Worm (Caenorhabditis elegans) whole organism, L2 larva: ENCODE results near the gene T13H5.1.

Source experiments
- C34F6.9 ChIP-seq: fragments of 150-350 bp; optimal IDR thresholded peaks from 2 replicates; lab custom pipeline; 2014; ENCODE audit warnings: missing biosample characterization, missing genetic modification characterization
- F13H6.1 ChIP-seq: sonication (generic microtip); optimal IDR thresholded peaks from 2 replicates; lab custom pipeline; 2016; ENCODE audit warnings: missing genetic modification characterization, missing compliant biosample characterization
- R02D3.7 ChIP-seq: fragments of 150-350 bp; optimal IDR thresholded peaks from 2 replicates; lab custom pipeline; 2014; ENCODE audit warnings: missing biosample characterization, missing genetic modification characterization
- ZK546.5 ChIP-seq: sonication (generic microtip); optimal IDR thresholded peaks from 2 replicates; lab custom pipeline; 2017; ENCODE audit warnings: missing biosample characterization, missing genetic modification characterization
- alr-1 ChIP-seq: fragments of 150-350 bp; optimal IDR thresholded peaks from 2 replicates; lab custom pipeline; 2014; ENCODE audit warnings: missing biosample characterization, missing genetic modification characterization
- aly-2 ChIP-seq: fragments of 150-350 bp; optimal IDR thresholded peaks from 2 replicates; lab custom pipeline; 2014; ENCODE audit warnings: missing biosample characterization, missing genetic modification characterization
- ama-1 ChIP-seq: fragments of 150-350 bp; optimal IDR thresholded peaks from 2 replicates; lab custom pipeline; 2018; ENCODE audit warnings: inconsistent platforms
- blmp-1 ChIP-seq: sonication (generic microtip); optimal IDR thresholded peaks from 2 replicates; lab custom pipeline; 2017; ENCODE audit warnings: missing genetic modification characterization, mild to moderate bottlenecking, missing compliant biosample characterization, antibody characterized with exemption, moderate library complexity; ENCODE audit not compliant: insufficient read depth
- ceh-16 ChIP-seq: fragments of 150-350 bp; optimal IDR thresholded peaks from 2 replicates; lab custom pipeline; 2014; ENCODE audit warnings: missing biosample characterization, missing genetic modification characterization
- ceh-82 ChIP-seq: fragments of 150-350 bp; optimal IDR thresholded peaks from 2 replicates; lab custom pipeline; 2014; ENCODE audit warnings: missing biosample characterization, missing genetic modification characterization
- crh-2 ChIP-seq: sonication (generic microtip); optimal IDR thresholded peaks from 2 replicates; lab custom pipeline; 2017; ENCODE audit warnings: missing biosample characterization, missing genetic modification characterization
- egl-27 ChIP-seq: sonication (generic microtip); optimal IDR thresholded peaks from 3 replicates; lab custom pipeline; 2017; ENCODE audit warnings: missing biosample characterization, missing genetic modification reagents, missing genetic modification characterization
- elt-1 ChIP-seq: fragments of 150-350 bp; optimal IDR thresholded peaks from 2 replicates; lab custom pipeline; 2014; ENCODE audit warnings: missing biosample characterization, missing genetic modification characterization
- elt-3 ChIP-seq: sonication (generic microtip); optimal IDR thresholded peaks from 2 replicates; lab custom pipeline; 2017; ENCODE audit warnings: missing biosample characterization, missing genetic modification characterization
- fos-1 ChIP-seq: fragments of 150-350 bp; optimal IDR thresholded peaks from 2 replicates; lab custom pipeline; 2014; ENCODE audit warnings: missing biosample characterization, missing genetic modification characterization
- gmeb-1 ChIP-seq: fragments of 150-350 bp; optimal IDR thresholded peaks from 2 replicates; lab custom pipeline; 2014; ENCODE audit warnings: missing biosample characterization, missing genetic modification characterization
- lin-11 ChIP-seq: fragments of 150-350 bp; sonication (generic microtip); optimal IDR thresholded peaks from 2 replicates; lab custom pipeline; 2014; ENCODE audit warnings: missing biosample characterization, missing genetic modification characterization, inconsistent platforms, mixed read lengths
- lin-13 ChIP-seq: fragments of 150-350 bp; optimal IDR thresholded peaks from 2 replicates; lab custom pipeline; 2014; ENCODE audit warnings: missing biosample characterization, missing genetic modification reagents, missing genetic modification characterization
- lin-39 ChIP-seq: fragments of 150-350 bp; optimal IDR thresholded peaks from 2 replicates; lab custom pipeline; 2014; ENCODE audit warnings: missing biosample characterization, missing genetic modification reagents, missing genetic modification characterization
- lsy-2 ChIP-seq, 2 experiments: fragments of 150-350 bp in 1 of 2; sonication (generic microtip) in 1 of 2; optimal IDR thresholded peaks; 2 replicates each; lab custom pipeline; 2014 to 2017; ENCODE audit warnings: missing biosample characterization in 2 of 2, missing genetic modification characterization in 2 of 2
- mdl-1 ChIP-seq, 2 experiments: fragments of 150-350 bp in 1 of 2; sonication (generic microtip) in 1 of 2; optimal IDR thresholded peaks; 2 replicates each; lab custom pipeline; 2017; ENCODE audit warnings: missing biosample characterization in 2 of 2, missing genetic modification characterization in 2 of 2
- nhr-11 ChIP-seq: fragments of 150-350 bp; optimal IDR thresholded peaks from 2 replicates; lab custom pipeline; 2014; ENCODE audit warnings: missing biosample characterization, missing genetic modification characterization
- nhr-129 ChIP-seq: fragments of 150-350 bp; optimal IDR thresholded peaks from 2 replicates; lab custom pipeline; 2014; ENCODE audit warnings: missing biosample characterization, missing genetic modification characterization
- nhr-21 ChIP-seq: fragments of 150-350 bp; optimal IDR thresholded peaks from 2 replicates; lab custom pipeline; 2014; ENCODE audit warnings: missing biosample characterization, missing genetic modification characterization
- nhr-237 ChIP-seq: fragments of 150-350 bp; optimal IDR thresholded peaks from 2 replicates; lab custom pipeline; 2014; ENCODE audit warnings: missing biosample characterization, missing genetic modification characterization
- nhr-25 ChIP-seq: fragments of 150-350 bp; sonication (generic microtip); optimal IDR thresholded peaks from 3 replicates; lab custom pipeline; 2014; ENCODE audit warnings: missing biosample characterization, missing genetic modification characterization
- nhr-6 ChIP-seq: fragments of 150-350 bp; optimal IDR thresholded peaks from 2 replicates; lab custom pipeline; 2014; ENCODE audit warnings: missing biosample characterization, missing genetic modification characterization
- nhr-77 ChIP-seq: fragments of 150-350 bp; optimal IDR thresholded peaks from 2 replicates; lab custom pipeline; 2014; ENCODE audit warnings: missing biosample characterization, missing genetic modification characterization
- sem-4 ChIP-seq: fragments of 150-350 bp; optimal IDR thresholded peaks from 2 replicates; lab custom pipeline; 2014; ENCODE audit warnings: missing biosample characterization, missing genetic modification reagents, missing genetic modification characterization
- skn-1 ChIP-seq: sonication (generic microtip); optimal IDR thresholded peaks from 2 replicates; lab custom pipeline; 2017; ENCODE audit warnings: missing biosample characterization, missing genetic modification characterization
- sma-3 ChIP-seq: sonication (generic microtip); optimal IDR thresholded peaks from 2 replicates; lab custom pipeline; 2016; ENCODE audit warnings: missing genetic modification reagents, missing genetic modification characterization, missing compliant biosample characterization
- sma-9 ChIP-seq, 2 experiments: fragments of 150-350 bp in 1 of 2; sonication (generic microtip) in 1 of 2; optimal IDR thresholded peaks; 2 replicates each; lab custom pipeline; 2014 to 2016; ENCODE audit warnings: missing genetic modification characterization in 2 of 2, mild to moderate bottlenecking in 1 of 2, missing biosample characterization in 1 of 2, missing compliant biosample characterization in 1 of 2, missing genetic modification reagents in 1 of 2, moderate library complexity in 1 of 2
- snpc-4 ChIP-seq: fragments of 150-350 bp; optimal IDR thresholded peaks from 2 replicates; lab custom pipeline; 2014; ENCODE audit warnings: missing biosample characterization, missing genetic modification characterization
- unc-39 ChIP-seq: fragments of 150-350 bp; optimal IDR thresholded peaks from 2 replicates; lab custom pipeline; 2014; ENCODE audit warnings: missing biosample characterization, missing genetic modification characterization
- unc-55 ChIP-seq: fragments of 150-350 bp; sonication (generic microtip); optimal IDR thresholded peaks from 3 replicates; lab custom pipeline; 2014; ENCODE audit warnings: missing biosample characterization, missing genetic modification reagents, missing genetic modification characterization
- unc-62 ChIP-seq: fragments of 150-350 bp; optimal IDR thresholded peaks from 2 replicates; lab custom pipeline; 2014; ENCODE audit warnings: missing biosample characterization, missing genetic modification reagents, missing genetic modification characterization
- zag-1 ChIP-seq: fragments of 150-350 bp; optimal IDR thresholded peaks from 2 replicates; lab custom pipeline; 2014; ENCODE audit warnings: missing biosample characterization, missing genetic modification characterization
- ztf-4 ChIP-seq: fragments of 150-350 bp; optimal IDR thresholded peaks from 2 replicates; lab custom pipeline; 2014; ENCODE audit warnings: missing biosample characterization, missing genetic modification characterization

T13H5.1 gene

ce11 chrII:8532015-8532414, 23.2 kb upstream of the T13H5.1 start:
- TF ChIP-seq elt-1 (tag; lab: Kevin White, UChicago) = no peak
- no peak for TF ChIP-seq unc-62
- no peak for TF ChIP-seq nhr-6 (tag; lab: Kevin White, UChicago)
- TF ChIP-seq alr-1 (tag; lab: Kevin White, UChicago) = no peak
- TF ChIP-seq skn-1 (tag; lab: Kevin White, UChicago) = no peak
- no peak for TF ChIP-seq egl-27 (tag; lab: Kevin White, UChicago)
- TF ChIP-seq nhr-129 (tag; lab: Kevin White, UChicago) = peak; percentile 32
- TF ChIP-seq nhr-11 (tag; lab: Kevin White, UChicago) = no peak
- no peak for TF ChIP-seq ceh-82
- TF ChIP-seq C34F6.9 (tag; lab: Kevin White, UChicago) = no peak
- TF ChIP-seq nhr-77 (tag; lab: Kevin White, UChicago) = no peak
- TF ChIP-seq ZK546.5 (tag; lab: Kevin White, UChicago) = no peak
- no peak for TF ChIP-seq elt-3 (tag; lab: Kevin White, UChicago)
- no peak for TF ChIP-seq lin-13 (GFP tag; lab: Kevin White, UChicago)
- TF ChIP-seq sma-9 (GFP tag; optimal IDR thresholded peaks at IDR 0.05; lab: Kevin White, UChicago) = no peak
- no peak for TF ChIP-seq sma-9 (tag; optimal IDR thresholded peaks at IDR 0.05; lab: Kevin White, UChicago)
- peak; percentile 28 for TF ChIP-seq blmp-1 (tag; lab: Kevin White, UChicago)
- TF ChIP-seq unc-39 (tag; lab: Kevin White, UChicago) = no peak
- TF ChIP-seq, all 48 proteins: peak for 2

ce11 chrII:8531181-8531759, 22.4 kb upstream of the T13H5.1 start, which contains the start of gene gldi-7:
TSS of gene gldi-7 (minus strand) at chrII:8531222.
- TF ChIP-seq fos-1 (tag; lab: Kevin White, UChicago) (peak; percentile 67), nhr-237 (tag; lab: Kevin White, UChicago) (no peak)
- TF ChIP-seq, all 48 proteins: peak for 1

ce11 chrII:8529176-8529698, 20.4 kb upstream of the T13H5.1 start:
- no peak for TF ChIP-seq aly-2 (tag; lab: Kevin White, UChicago)
- TF ChIP-seq nhr-25 = peak; percentile 54

ce11 chrII:8525133-8525736, 16.4 kb upstream of the T13H5.1 start, which contains the start of the genes prp-9 and mrps-18B:
TSS of gene prp-9 (minus strand) at chrII:8525396.
TSS of gene mrps-18B (plus strand) at chrII:8525681.
- TF ChIP-seq ceh-16 (tag; lab: Kevin White, UChicago) = no peak
- TF ChIP-seq lin-39 (tag; lab: Kevin White, UChicago) = no peak
- peak; percentile 16 for TF ChIP-seq sma-9 (GFP tag; optimal IDR thresholded peaks at IDR 0.05; lab: Kevin White, UChicago)
- TF ChIP-seq sma-9 (tag; optimal IDR thresholded peaks at IDR 0.05; lab: Kevin White, UChicago) = no peak
- peak; percentile 34 for TF ChIP-seq F13H6.1 (tag; lab: Kevin White, UChicago)
- no peak for TF ChIP-seq egl-27 (tag; lab: Kevin White, UChicago)
- TF ChIP-seq lsy-2 (tag; optimal IDR thresholded peaks at IDR 0.05; lab: Kevin White, UChicago) = peak in 1 of 2 experiments; percentile 74
- TF ChIP-seq nhr-21 (tag; lab: Kevin White, UChicago) = no peak
- TF ChIP-seq sma-3 (GFP tag; lab: Kevin White, UChicago) = peak; percentile 13
- peak; percentile 57 for TF ChIP-seq unc-55 (GFP tag; lab: Kevin White, UChicago)
- TF ChIP-seq gmeb-1 (tag; lab: Kevin White, UChicago) = peak; percentile 28
- TF ChIP-seq sem-4 (tag; lab: Kevin White, UChicago) = peak; percentile 11
- peak; percentile 15 for TF ChIP-seq crh-2 (tag; lab: Kevin White, UChicago)

ce11 chrII:8520625-8521024, 11.8 kb upstream of the T13H5.1 start, which contains the start of gene cht-2:
TSS of gene cht-2 (plus strand) at chrII:8520925.
- TF ChIP-seq ama-1 (lab: Kevin White, UChicago) (no peak), unc-39 (tag; lab: Kevin White, UChicago) (no peak), lin-11 (no peak), nhr-6 (tag; lab: Kevin White, UChicago) (no peak), mdl-1 (tag; optimal IDR thresholded peaks at IDR 0.05; lab: Kevin White, UChicago) (no peak), elt-3 (tag; lab: Kevin White, UChicago) (no peak), snpc-4 (tag; lab: Kevin White, UChicago) (no peak), ztf-4 (no peak), nhr-25 (no peak), lsy-2 (tag; optimal IDR thresholded peaks at IDR 0.05; lab: Kevin White, UChicago) (no peak), unc-55 (GFP tag; lab: Kevin White, UChicago) (no peak), egl-27 (tag; lab: Kevin White, UChicago) (no peak), R02D3.7 (tag; lab: Kevin White, UChicago) (no peak), C34F6.9 (tag; lab: Kevin White, UChicago) (no peak), nhr-21 (tag; lab: Kevin White, UChicago) (no peak), zag-1 (no peak)
